Worm (Caenorhabditis elegans) whole organism, midembryonic: ENCODE measurements around the gene C02E7.8.

Experiments
- T22C8.4 ChIP-seq: fragments of 200-800 bp; sonication (Bioruptor generic); IDR thresholded peaks from 2 replicates; pipeline ENCODE4 v1.3.6; 2022; ENCODE audit warnings: missing genetic modification characterization, missing compliant biosample characterization
- cog-1 ChIP-seq: sonication (generic microtip); optimal IDR thresholded peaks from 2 replicates; lab custom pipeline; 2016; ENCODE audit warnings: missing genetic modification characterization, missing compliant biosample characterization
- flt-1 ChIP-seq: fragments of 200-800 bp; sonication (Bioruptor generic); IDR thresholded peaks from 2 replicates; pipeline ENCODE4 v1.3.6; 2022; ENCODE audit warnings: missing genetic modification characterization, missing compliant biosample characterization
- klf-2 ChIP-seq: fragments of 200-800 bp; sonication (Bioruptor generic); conservative IDR thresholded peaks from 2 replicates; pipeline ENCODE4 v1.3.6; 2022; ENCODE audit warnings: missing genetic modification reagents, missing genetic modification characterization, missing compliant biosample characterization
- med-1 ChIP-seq: sonication (generic microtip); optimal IDR thresholded peaks from 2 replicates; lab custom pipeline; 2017; ENCODE audit warnings: missing genetic modification characterization, mild to moderate bottlenecking, missing compliant biosample characterization, antibody characterized with exemption, missing genetic modification reagents; ENCODE audit not compliant: insufficient read depth
- ref-1 ChIP-seq: fragments of 200-800 bp; sonication (Bioruptor generic); conservative IDR thresholded peaks from 2 replicates; pipeline ENCODE4 v1.3.6; 2022; ENCODE audit warnings: missing genetic modification reagents, missing genetic modification characterization, missing compliant biosample characterization
- tab-1 ChIP-seq: fragments of 200-800 bp; sonication (Bioruptor generic); IDR thresholded peaks from 2 replicates; pipeline ENCODE4 v1.3.6; 2022; ENCODE audit warnings: missing genetic modification characterization, missing compliant biosample characterization
- ztf-23 ChIP-seq: fragments of 200-800 bp; sonication (Bioruptor generic); IDR thresholded peaks from 2 replicates; pipeline ENCODE4 v1.3.6; 2022; ENCODE audit warnings: missing genetic modification reagents, missing genetic modification characterization, missing compliant biosample characterization
- ztf-29 ChIP-seq: fragments of 200-800 bp; sonication (Bioruptor generic); IDR thresholded peaks from 2 replicates; pipeline ENCODE4 v1.3.6; 2022; ENCODE audit warnings: missing genetic modification reagents, missing genetic modification characterization, missing compliant biosample characterization

The C02E7.8 gene

ce11 chrV:4889976-4890479 is 30.6 kb downstream of the C02E7.8 start, which contains the start of gene T19H12.2:
TSS of gene T19H12.2 (plus strand) at chrV:4890429.
- TF ChIP-seq tab-1 (GFP tag; lab: Robert Waterston, UW), result no peak
- no peak for TF ChIP-seq ztf-23
- TF ChIP-seq T22C8.4 (GFP tag; lab: Robert Waterston, UW), result no peak
- no peak for TF ChIP-seq ztf-29 (GFP tag; lab: Robert Waterston, UW)
- no peak for TF ChIP-seq klf-2 (GFP tag; lab: Robert Waterston, UW)
- no peak for TF ChIP-seq med-1 (GFP tag; lab: Kevin White, UChicago)
- no peak for TF ChIP-seq cog-1 (tag; lab: Kevin White, UChicago)
- TF ChIP-seq flt-1 (GFP tag; lab: Robert Waterston, UW), result no peak
- no peak for TF ChIP-seq ref-1 (GFP tag; lab: Robert Waterston, UW)

DNA sequence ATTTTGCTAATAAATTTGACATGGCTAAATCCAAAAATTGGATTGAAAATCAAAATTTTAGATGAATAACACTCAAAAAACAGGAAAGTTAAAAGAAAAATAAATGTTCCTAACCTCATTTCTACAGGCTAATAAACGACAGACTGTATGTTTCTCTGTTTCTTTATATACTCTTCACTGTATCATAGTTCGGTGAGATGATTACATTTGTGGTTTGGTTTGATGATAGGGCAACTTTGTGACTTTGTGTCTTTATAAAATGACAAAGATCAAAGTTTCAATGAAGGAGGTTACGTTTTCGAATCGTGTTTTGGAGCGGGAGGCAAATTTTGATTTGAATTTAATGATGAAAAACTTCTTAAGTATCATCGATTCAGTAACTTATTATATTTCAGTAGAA is 31.1 kb downstream of the C02E7.8 start, which contains the start of gene ugt-12:
TSS of gene ugt-12 (minus strand) at position 153 of the 400 bp plus-strand sequence.
- TF ChIP-seq T22C8.4 (GFP tag; lab: Robert Waterston, UW) (no peak), cog-1 (tag; lab: Kevin White, UChicago) (no peak), flt-1 (GFP tag; lab: Robert Waterston, UW) (no peak), ztf-29 (GFP tag; lab: Robert Waterston, UW) (no peak), klf-2 (GFP tag; lab: Robert Waterston, UW) (no peak), med-1 (GFP tag; lab: Kevin White, UChicago) (no peak), ztf-23 (no peak), ref-1 (GFP tag; lab: Robert Waterston, UW) (no peak), tab-1 (GFP tag; lab: Robert Waterston, UW) (no peak)

- TF ChIP-seq ztf-29 (GFP tag; lab: Robert Waterston, UW) (no peak), tab-1 (GFP tag; lab: Robert Waterston, UW) (no peak), ztf-23 (no peak), T22C8.4 (GFP tag; lab: Robert Waterston, UW) (no peak), ref-1 (GFP tag; lab: Robert Waterston, UW) (no peak), cog-1 (tag; lab: Kevin White, UChicago) (no peak), med-1 (GFP tag; lab: Kevin White, UChicago) (no peak), flt-1 (GFP tag; lab: Robert Waterston, UW) (no peak), klf-2 (GFP tag; lab: Robert Waterston, UW) (no peak)
Observed at ce11 chrV:4885372-4885771, 35.2 kb downstream of the C02E7.8 start, which contains the start of gene T19H12.3. TSS of gene T19H12.3 (plus strand) at chrV:4885672.

- no peak for TF ChIP-seq ztf-23
- TF ChIP-seq med-1 (GFP tag; lab: Kevin White, UChicago), result no peak
- no peak for TF ChIP-seq cog-1 (tag; lab: Kevin White, UChicago)
- TF ChIP-seq tab-1 (GFP tag; lab: Robert Waterston, UW), result no peak
- TF ChIP-seq klf-2 (GFP tag; lab: Robert Waterston, UW), result no peak
- no peak for TF ChIP-seq T22C8.4 (GFP tag; lab: Robert Waterston, UW)
- TF ChIP-seq flt-1 (GFP tag; lab: Robert Waterston, UW), result no peak
Observed at ce11 chrV:4884490-4884889, 36.1 kb downstream of the C02E7.8 start, which contains the start of gene T19H12.12. TSS of gene T19H12.12 (plus strand) at chrV:4884790.

ce11 chrV:4881377-4881776 is 39.2 kb downstream of the C02E7.8 start, which contains the start of gene str-32:
TSS of gene str-32 (minus strand) at chrV:4881477.
- TF ChIP-seq med-1 (GFP tag; lab: Kevin White, UChicago) (no peak), ztf-23 (no peak), tab-1 (GFP tag; lab: Robert Waterston, UW) (no peak), flt-1 (GFP tag; lab: Robert Waterston, UW) (no peak), ref-1 (GFP tag; lab: Robert Waterston, UW) (no peak), ztf-29 (GFP tag; lab: Robert Waterston, UW) (no peak), T22C8.4 (GFP tag; lab: Robert Waterston, UW) (no peak), cog-1 (tag; lab: Kevin White, UChicago) (no peak), klf-2 (GFP tag; lab: Robert Waterston, UW) (no peak)

ce11 chrV:4879251-4879650 is 41.3 kb downstream of the C02E7.8 start, which contains the start of gene T19H12.15:
TSS of gene T19H12.15 (minus strand) at chrV:4879351.
- no peak for TF ChIP-seq flt-1 (GFP tag; lab: Robert Waterston, UW)
- no peak for TF ChIP-seq ztf-29 (GFP tag; lab: Robert Waterston, UW)
- TF ChIP-seq tab-1 (GFP tag; lab: Robert Waterston, UW), result no peak
- TF ChIP-seq klf-2 (GFP tag; lab: Robert Waterston, UW), result no peak
- no peak for TF ChIP-seq cog-1 (tag; lab: Kevin White, UChicago)
- TF ChIP-seq ref-1 (GFP tag; lab: Robert Waterston, UW), result no peak
- TF ChIP-seq T22C8.4 (GFP tag; lab: Robert Waterston, UW), result no peak
- no peak for TF ChIP-seq med-1 (GFP tag; lab: Kevin White, UChicago)
- no peak for TF ChIP-seq ztf-23

ce11 chrV:4877587-4877986 is 43.0 kb downstream of the C02E7.8 start, which contains the start of gene T19H12.6:
TSS of gene T19H12.6 (minus strand) at chrV:4877687.
- TF ChIP-seq T22C8.4 (GFP tag; lab: Robert Waterston, UW), result no peak
- no peak for TF ChIP-seq ztf-29 (GFP tag; lab: Robert Waterston, UW)
- TF ChIP-seq ref-1 (GFP tag; lab: Robert Waterston, UW), result no peak
- no peak for TF ChIP-seq ztf-23

DNA sequence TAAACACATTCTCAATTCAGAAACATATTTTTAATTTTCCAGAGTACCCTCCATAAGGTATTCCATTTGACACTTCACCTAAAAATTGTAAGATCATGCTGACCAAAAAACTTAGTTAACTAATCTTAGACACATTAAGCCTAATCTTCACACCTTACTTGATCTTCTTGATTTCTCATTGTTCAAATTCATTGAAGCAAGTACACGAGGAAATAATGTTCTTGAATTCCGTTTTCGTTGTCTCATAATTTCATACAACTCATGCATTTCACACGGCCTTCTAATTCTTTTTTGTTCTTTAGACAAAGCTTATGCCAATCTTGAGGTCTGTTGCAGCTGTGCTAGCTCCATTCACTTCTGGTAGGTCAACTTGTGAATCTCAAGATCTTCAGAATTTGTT is 48.6 kb downstream of the C02E7.8 start, which contains the start of gene srd-33:
TSS of gene srd-33 (plus strand) at position 301 of the 400 bp plus-strand sequence.
- TF ChIP-seq ref-1 (GFP tag; lab: Robert Waterston, UW), result no peak
- no peak for TF ChIP-seq klf-2 (GFP tag; lab: Robert Waterston, UW)
- no peak for TF ChIP-seq T22C8.4 (GFP tag; lab: Robert Waterston, UW)
- no peak for TF ChIP-seq tab-1 (GFP tag; lab: Robert Waterston, UW)
- TF ChIP-seq flt-1 (GFP tag; lab: Robert Waterston, UW), result no peak
- no peak for TF ChIP-seq med-1 (GFP tag; lab: Kevin White, UChicago)
- TF ChIP-seq cog-1 (tag; lab: Kevin White, UChicago), result no peak
- no peak for TF ChIP-seq ztf-29 (GFP tag; lab: Robert Waterston, UW)
- TF ChIP-seq ztf-23, result no peak

DNA sequence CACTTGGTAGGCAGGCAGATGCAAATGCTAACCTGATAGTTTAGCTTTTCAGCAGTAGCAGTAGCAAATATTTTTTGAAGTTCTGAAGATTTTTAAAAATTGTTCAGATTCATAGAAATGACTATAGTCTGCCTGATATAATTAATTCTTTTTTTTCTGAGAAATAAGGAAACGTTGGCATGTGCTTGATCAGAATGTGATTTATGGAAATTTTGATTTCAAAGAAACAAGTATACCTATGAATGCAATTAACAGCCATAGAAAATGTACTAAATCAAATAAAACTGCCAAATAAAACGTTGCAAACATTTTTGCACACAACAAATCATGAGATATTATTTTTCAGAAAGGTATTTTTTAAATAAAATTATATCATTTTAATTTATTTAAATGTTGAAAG is 50.0 kb downstream of the C02E7.8 start:
- TF ChIP-seq tab-1 (GFP tag; lab: Robert Waterston, UW), result no peak
- TF ChIP-seq cog-1 (tag; lab: Kevin White, UChicago), result no peak
- TF ChIP-seq med-1 (GFP tag; lab: Kevin White, UChicago), result no peak
- TF ChIP-seq klf-2 (GFP tag; lab: Robert Waterston, UW), result no peak
- no peak for TF ChIP-seq ztf-23
- no peak for TF ChIP-seq T22C8.4 (GFP tag; lab: Robert Waterston, UW)
- no peak for TF ChIP-seq ref-1 (GFP tag; lab: Robert Waterston, UW)
- TF ChIP-seq flt-1 (GFP tag; lab: Robert Waterston, UW), result no peak
- TF ChIP-seq ztf-29 (GFP tag; lab: Robert Waterston, UW), result no peak
